Worm (Caenorhabditis elegans): ENCODE measurements around the gene K02E2.11.

The K02E2.11 gene

DNA sequence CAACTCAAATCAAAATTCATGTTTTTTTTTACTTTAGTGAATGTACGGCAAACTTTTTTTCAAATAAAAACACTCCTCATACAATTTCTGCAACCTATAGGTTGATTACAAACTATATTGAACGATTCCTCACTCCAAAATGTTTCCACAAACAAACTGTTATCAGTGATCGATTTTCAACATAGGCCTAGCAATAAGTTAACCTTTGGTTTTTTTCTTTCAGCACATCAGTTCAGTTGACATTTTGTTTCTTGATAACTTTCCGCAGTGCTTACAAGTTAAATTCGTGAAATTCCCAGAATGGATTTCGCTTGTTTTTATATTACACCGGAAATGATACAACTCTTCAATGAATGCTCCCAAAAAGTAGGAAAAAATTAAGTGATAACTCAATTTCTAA is 4.3 kb downstream of the K02E2.11 start, which contains the start of gene F53H2.1 (continued):
- no peak for TF ChIP-seq attf-3 (GFP tag; conservative IDR thresholded peaks at IDR 0.05)
- TF ChIP-seq chd-7 (tag; optimal IDR thresholded peaks at IDR 0.05): no peak
- no peak for TF ChIP-seq lsy-27 (tag; optimal IDR thresholded peaks at IDR 0.05; ENCODE audit: borderline replicate concordance, insufficient read depth)
- TF ChIP-seq efl-1 (GFP tag; optimal IDR thresholded peaks at IDR 0.05): no peak
- no peak for TF ChIP-seq T07F8.4 (tag; optimal IDR thresholded peaks at IDR 0.05)
- TF ChIP-seq madf-3 (GFP tag; IDR thresholded peaks at IDR 0.05): no peak

DNA sequence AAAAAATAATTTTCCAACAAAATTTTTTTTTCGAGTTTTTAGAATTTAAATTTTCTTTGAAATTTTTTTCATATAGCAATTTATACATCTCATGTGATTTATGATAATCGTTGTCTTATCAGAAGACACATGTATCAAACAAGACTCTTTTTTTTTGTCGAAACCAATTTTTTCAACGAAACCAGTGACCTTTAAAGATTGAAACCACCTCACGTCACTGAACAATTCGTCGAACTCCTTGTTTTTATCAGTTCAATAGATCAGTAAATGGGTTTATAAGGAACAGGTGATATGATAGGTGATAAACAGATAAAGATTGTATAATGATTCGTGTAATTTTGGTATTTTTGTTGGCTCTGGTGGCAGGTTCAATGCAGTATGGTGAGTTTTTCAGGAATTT is 10.7 kb downstream of the K02E2.11 start, which contains the start of gene cnc-7:
Gene cnc-7 (plus strand): TSS at position 301 of the 400 bp plus-strand sequence.
- TF ChIP-seq ztf-25 (GFP tag; IDR thresholded peaks at IDR 0.05) (no peak), die-1 (tag; optimal IDR thresholded peaks at IDR 0.05) (no peak), lir-1 (GFP tag; conservative IDR thresholded peaks at IDR 0.05) (no peak), ztf-3 (GFP tag; optimal IDR thresholded peaks at IDR 0.05) (no peak), hsf-1 (GFP tag; IDR thresholded peaks at IDR 0.05) (no peak)

DNA sequence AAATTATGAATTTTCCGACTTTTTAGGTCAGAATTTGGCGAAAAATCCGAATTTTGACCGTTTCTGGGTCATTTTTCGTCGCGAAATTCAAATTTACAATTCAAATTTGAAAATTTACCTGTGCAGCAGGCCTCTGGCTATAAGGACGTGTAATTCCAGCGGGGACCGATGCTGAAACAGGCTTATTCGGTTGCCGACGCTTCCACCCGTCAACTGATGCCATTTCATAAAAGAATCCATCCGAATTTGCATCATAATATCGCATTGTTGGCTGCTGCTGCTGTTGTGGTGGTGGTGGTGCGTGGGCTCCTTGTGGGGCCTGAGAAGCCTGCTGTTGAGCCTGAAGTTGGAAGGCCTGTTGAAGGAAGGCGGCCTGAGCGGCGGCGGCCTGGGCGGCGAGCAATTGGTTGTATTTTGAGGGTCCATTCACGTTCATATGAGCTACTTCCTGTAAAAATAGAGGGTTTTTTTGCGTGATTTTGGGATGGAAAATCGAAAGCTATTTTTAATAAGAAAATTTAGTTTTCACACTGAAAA is 16.5 kb downstream of the K02E2.11 start:
- TF ChIP-seq C06A6.2 (GFP tag; conservative IDR thresholded peaks at IDR 0.05): no peak
- TF ChIP-seq cebp-1 (GFP tag; IDR thresholded peaks at IDR 0.05): no peak
- peak; percentile 13 for TF ChIP-seq cebp-1 (tag; optimal IDR thresholded peaks at IDR 0.05)
- 0 out of 2 replicates have a peak, but pooled peaks have one; percentile 11 for TF ChIP-seq mcd-1 (GFP tag; IDR thresholded peaks at IDR 0.05)
- TF ChIP-seq F37B4.10 (GFP tag; IDR thresholded peaks at IDR 0.05): 0 out of 2 replicates have a peak, but pooled peaks have one; percentile 56
- TF ChIP-seq K12H6.12 (tag; optimal IDR thresholded peaks at IDR 0.05): no peak
- TF ChIP-seq B0035.1 (tag; optimal IDR thresholded peaks at IDR 0.05): no peak
- peak; percentile 39; the same call in 1 of the 2 replicates for TF ChIP-seq egrh-3 (GFP tag; IDR thresholded peaks at IDR 0.05)
- TF ChIP-seq zfh-2 (GFP tag; conservative IDR thresholded peaks at IDR 0.05): peak; percentile 82

DNA sequence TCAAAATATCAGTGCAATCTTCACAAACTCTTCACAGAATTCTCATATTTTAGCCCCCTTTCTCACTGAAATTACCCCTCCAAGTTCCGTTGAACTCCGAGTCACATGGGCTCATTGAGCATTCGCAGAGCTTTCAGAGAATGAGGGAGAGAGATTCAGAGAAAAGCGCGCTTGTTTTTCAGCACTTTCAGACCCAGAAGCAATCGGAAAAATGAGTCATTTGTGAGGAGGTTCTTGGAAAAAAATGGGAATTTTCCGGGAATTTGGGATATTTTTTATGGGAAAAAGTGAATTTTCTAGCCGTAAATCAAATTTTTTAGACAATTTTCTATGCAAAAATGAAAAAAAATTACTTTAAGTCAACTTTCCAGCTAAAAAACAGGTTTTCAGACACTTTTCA is 19.7 kb downstream of the K02E2.11 start:
- no peak for TF ChIP-seq attf-3 (GFP tag; conservative IDR thresholded peaks at IDR 0.05)
- no peak for TF ChIP-seq F57A8.1 (GFP tag; optimal IDR thresholded peaks at IDR 0.05)
- no peak for TF ChIP-seq mcd-1 (GFP tag; IDR thresholded peaks at IDR 0.05)
- TF ChIP-seq unc-62 (GFP tag; optimal IDR thresholded peaks at IDR 0.05): no peak
- TF ChIP-seq ceh-40 (GFP tag; IDR thresholded peaks at IDR 0.05): no peak
- no peak for TF ChIP-seq B0035.1 (tag; optimal IDR thresholded peaks at IDR 0.05)
- TF ChIP-seq egrh-3 (GFP tag; IDR thresholded peaks at IDR 0.05): no peak
- TF ChIP-seq gei-17 (GFP tag; optimal IDR thresholded peaks at IDR 0.05): no peak
- no peak for TF ChIP-seq egl-18 (GFP tag; IDR thresholded peaks at IDR 0.05)
- no peak for TF ChIP-seq ama-1 (optimal IDR thresholded peaks at IDR 0.05)
- no peak for TF ChIP-seq ama-1 (GFP tag; optimal IDR thresholded peaks at IDR 0.05)
- TF ChIP-seq aptf-2 (GFP tag; conservative IDR thresholded peaks at IDR 0.05): no peak
- no peak for TF ChIP-seq ztf-25 (GFP tag; IDR thresholded peaks at IDR 0.05)
- TF ChIP-seq lag-1 (GFP tag; IDR thresholded peaks at IDR 0.05): no peak
- no peak for TF ChIP-seq mxl-1 (tag; optimal IDR thresholded peaks at IDR 0.05)
- TF ChIP-seq sdz-38 (tag; optimal IDR thresholded peaks at IDR 0.05): no peak
- TF ChIP-seq C06A6.2 (GFP tag; conservative IDR thresholded peaks at IDR 0.05): no peak
- TF ChIP-seq Y56A3A.18 (GFP tag; IDR thresholded peaks at IDR 0.05): no peak

DNA sequence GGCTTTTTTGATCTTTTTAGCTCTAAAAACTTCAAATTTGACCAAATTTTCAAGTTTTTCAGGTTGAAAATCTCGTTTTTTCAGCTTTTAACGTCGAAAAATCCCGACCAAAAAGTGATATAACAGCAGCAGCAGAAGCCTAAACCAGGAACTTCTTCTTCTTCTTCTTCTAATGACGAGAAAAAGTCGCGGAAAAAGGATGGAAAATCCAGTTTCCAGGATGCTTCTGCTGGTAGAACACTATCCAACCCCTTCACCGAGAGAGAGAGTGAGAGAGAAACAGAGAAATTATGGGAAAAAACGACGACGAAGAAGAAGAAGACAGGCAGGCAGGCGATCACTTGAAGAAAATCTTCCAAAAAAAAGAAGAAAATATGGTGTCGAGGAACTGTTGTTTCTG is 23.7 kb downstream of the K02E2.11 start:
- TF ChIP-seq hlh-12 (tag; optimal IDR thresholded peaks at IDR 0.05): no peak
- TF ChIP-seq nfya-2 (GFP tag; IDR thresholded peaks at IDR 0.05): no peak
- TF ChIP-seq somi-1 (GFP tag; optimal IDR thresholded peaks at IDR 0.05): no peak
- no peak for TF ChIP-seq ceh-79 (tag; optimal IDR thresholded peaks at IDR 0.05)
- no peak for TF ChIP-seq sea-2 (GFP tag; IDR thresholded peaks at IDR 0.05)
- no peak for TF ChIP-seq ztf-22 (GFP tag; optimal IDR thresholded peaks at IDR 0.05)
- TF ChIP-seq madf-6 (GFP tag; IDR thresholded peaks at IDR 0.05): no peak
- TF ChIP-seq egl-44 (GFP tag; IDR thresholded peaks at IDR 0.05): no peak
- no peak for TF ChIP-seq ZK185.1 (tag; optimal IDR thresholded peaks at IDR 0.05; ENCODE audit: poor library complexity, severe bottlenecking)
- TF ChIP-seq let-607 (tag; optimal IDR thresholded peaks at IDR 0.05): no peak
- TF ChIP-seq ama-1 (optimal IDR thresholded peaks at IDR 0.05): no peak
- TF ChIP-seq ama-1 (GFP tag; optimal IDR thresholded peaks at IDR 0.05): no peak
- no peak for TF ChIP-seq snpc-3.4 (tag; optimal IDR thresholded peaks at IDR 0.05)
